Fruit fly (Drosophila melanogaster): Measurements from ENCODE around the gene Wbp2.

DNA sequence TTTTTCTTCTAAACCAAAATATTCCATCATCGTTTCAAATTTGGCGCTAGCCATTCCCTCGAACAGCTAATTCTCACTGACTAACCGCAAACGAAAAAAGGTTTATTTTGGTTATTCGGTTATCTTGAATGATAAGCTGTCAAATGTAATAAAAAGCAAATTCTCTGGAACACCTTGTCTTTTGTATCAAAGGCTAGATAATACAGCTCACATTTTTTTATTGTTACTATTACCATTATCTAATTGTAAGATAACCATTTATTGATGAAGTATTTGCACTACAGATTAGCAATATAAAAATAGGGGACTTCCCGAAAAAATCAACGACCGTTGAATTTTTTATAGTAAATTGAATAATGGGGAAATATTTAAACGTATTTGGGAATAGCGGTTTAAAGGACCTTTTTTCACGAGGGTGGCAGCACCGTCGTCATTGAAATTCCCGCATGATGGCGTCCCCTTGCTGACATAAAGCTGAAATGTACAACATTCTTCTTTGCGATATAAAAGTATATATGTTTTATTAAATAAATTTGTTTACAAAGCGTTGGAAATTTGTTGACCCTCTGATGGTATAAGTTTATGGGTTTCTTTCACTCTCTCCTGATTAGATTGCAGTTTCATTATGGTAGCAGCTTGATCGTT, 11.4 kb downstream of the Wbp2 start, which contains the start of gene CG32107:
- no peak for TF ChIP-seq pan (optimal IDR thresholded peaks at IDR 0.05)
- no peak for TF ChIP-seq jim (GFP tag; optimal IDR thresholded peaks at IDR 0.05)
- TF ChIP-seq foxo (GFP tag; optimal IDR thresholded peaks at IDR 0.05): no peak
- TF ChIP-seq tai (GFP tag; optimal IDR thresholded peaks at IDR 0.05): no peak
- peak; percentile 80 for TF ChIP-seq Myc (optimal IDR thresholded peaks at IDR 0.05)
- TF ChIP-seq Dfd (GFP tag; optimal IDR thresholded peaks at IDR 0.05): no peak
- no peak for TF ChIP-seq OdsH (GFP tag; optimal IDR thresholded peaks at IDR 0.05)
- no peak for TF ChIP-seq Abd-B (GFP tag; optimal IDR thresholded peaks at IDR 0.05)

Measured in whole organism, wandering third instar larva.